Fruit fly (Drosophila melanogaster): ENCODE results near the gene rdgA.

dm6 chrX:8896080-8896479 is 10.8 kb upstream of the rdgA start:
- TF ChIP-seq cic (GFP tag; optimal IDR thresholded peaks at IDR 0.05) (no peak), kay (GFP tag; ENCODE audit: borderline replicate concordance) (no peak), cnc (optimal IDR thresholded peaks at IDR 0.05) (no peak), CG5204 (GFP tag; optimal IDR thresholded peaks at IDR 0.05) (no peak), Clk (GFP tag; optimal IDR thresholded peaks at IDR 0.05) (peak; percentile 44), toe (GFP tag; optimal IDR thresholded peaks at IDR 0.05) (no peak)
